Worm (Caenorhabditis elegans) whole organism, L2 larva: Measurements from ENCODE around the gene B0545.4.
"Not testable (repeated sequence)": the region's sequence is repeated elsewhere in the genome, so short reads cannot be mapped to it uniquely, and the experiment has no call there.

Source experiments
- R02D3.7 ChIP-seq: fragments of 150-350 bp; optimal IDR thresholded peaks from 2 replicates; lab custom pipeline; 2014; ENCODE audit warnings: missing biosample characterization, missing genetic modification characterization
- Y55F3AM.14 ChIP-seq: fragments of 200-800 bp; sonication (Bioruptor generic); optimal IDR thresholded peaks from 2 replicates; lab custom pipeline; 2018; ENCODE audit warnings: mild to moderate bottlenecking, missing genetic modification characterization, missing compliant biosample characterization
- alr-1 ChIP-seq: fragments of 150-350 bp; optimal IDR thresholded peaks from 2 replicates; lab custom pipeline; 2014; ENCODE audit warnings: missing biosample characterization, missing genetic modification characterization
- aly-2 ChIP-seq: fragments of 150-350 bp; optimal IDR thresholded peaks from 2 replicates; lab custom pipeline; 2014; ENCODE audit warnings: missing biosample characterization, missing genetic modification characterization
- ceh-16 ChIP-seq: fragments of 150-350 bp; optimal IDR thresholded peaks from 2 replicates; lab custom pipeline; 2014; ENCODE audit warnings: missing biosample characterization, missing genetic modification characterization
- crh-2 ChIP-seq: sonication (generic microtip); optimal IDR thresholded peaks from 2 replicates; lab custom pipeline; 2017; ENCODE audit warnings: missing biosample characterization, missing genetic modification characterization
- elt-1 ChIP-seq: fragments of 150-350 bp; optimal IDR thresholded peaks from 2 replicates; lab custom pipeline; 2014; ENCODE audit warnings: missing biosample characterization, missing genetic modification characterization
- elt-3 ChIP-seq: sonication (generic microtip); optimal IDR thresholded peaks from 2 replicates; lab custom pipeline; 2017; ENCODE audit warnings: missing biosample characterization, missing genetic modification characterization
- gmeb-1 ChIP-seq: fragments of 150-350 bp; optimal IDR thresholded peaks from 2 replicates; lab custom pipeline; 2014; ENCODE audit warnings: missing biosample characterization, missing genetic modification characterization
- lin-13 ChIP-seq: fragments of 150-350 bp; optimal IDR thresholded peaks from 2 replicates; lab custom pipeline; 2014; ENCODE audit warnings: missing biosample characterization, missing genetic modification reagents, missing genetic modification characterization
- lin-39 ChIP-seq: fragments of 150-350 bp; optimal IDR thresholded peaks from 2 replicates; lab custom pipeline; 2014; ENCODE audit warnings: missing biosample characterization, missing genetic modification reagents, missing genetic modification characterization
- lsy-2 ChIP-seq, 2 experiments: fragments of 150-350 bp in 1 of 2; sonication (generic microtip) in 1 of 2; optimal IDR thresholded peaks; 2 replicates each; lab custom pipeline; 2014 to 2017; ENCODE audit warnings: missing biosample characterization in 2 of 2, missing genetic modification characterization in 2 of 2
- mbf-1 ChIP-seq: sonication (generic microtip); optimal IDR thresholded peaks from 2 replicates; lab custom pipeline; 2017; ENCODE audit warnings: missing biosample characterization, missing genetic modification characterization
- mdl-1 ChIP-seq, 2 experiments: fragments of 150-350 bp in 1 of 2; sonication (generic microtip) in 1 of 2; optimal IDR thresholded peaks; 2 replicates each; lab custom pipeline; 2017; ENCODE audit warnings: missing biosample characterization in 2 of 2, missing genetic modification characterization in 2 of 2
- nhr-129 ChIP-seq: fragments of 150-350 bp; optimal IDR thresholded peaks from 2 replicates; lab custom pipeline; 2014; ENCODE audit warnings: missing biosample characterization, missing genetic modification characterization
- nhr-237 ChIP-seq: fragments of 150-350 bp; optimal IDR thresholded peaks from 2 replicates; lab custom pipeline; 2014; ENCODE audit warnings: missing biosample characterization, missing genetic modification characterization
- skn-1 ChIP-seq: sonication (generic microtip); optimal IDR thresholded peaks from 2 replicates; lab custom pipeline; 2017; ENCODE audit warnings: missing biosample characterization, missing genetic modification characterization
- sma-9 ChIP-seq, 2 experiments: fragments of 150-350 bp in 1 of 2; sonication (generic microtip) in 1 of 2; optimal IDR thresholded peaks; 2 replicates each; lab custom pipeline; 2014 to 2016; ENCODE audit warnings: missing genetic modification characterization in 2 of 2, mild to moderate bottlenecking in 1 of 2, missing biosample characterization in 1 of 2, missing compliant biosample characterization in 1 of 2, missing genetic modification reagents in 1 of 2, moderate library complexity in 1 of 2
- zag-1 ChIP-seq: fragments of 150-350 bp; optimal IDR thresholded peaks from 2 replicates; lab custom pipeline; 2014; ENCODE audit warnings: missing biosample characterization, missing genetic modification characterization
- ztf-11 ChIP-seq: sonication (generic microtip); optimal IDR thresholded peaks from 2 replicates; lab custom pipeline; 2017; ENCODE audit warnings: missing biosample characterization, missing genetic modification characterization

Gene B0545.4

ce11 chrIV:77421-77820, 31.8 kb downstream of the B0545.4 start:
- no peak for TF ChIP-seq zag-1 (tag; lab: Kevin White, UChicago)
- TF ChIP-seq alr-1: no peak
- no peak for TF ChIP-seq R02D3.7
- no peak for TF ChIP-seq gmeb-1 (tag; lab: Kevin White, UChicago)
- no peak for TF ChIP-seq elt-3 (tag; lab: Kevin White, UChicago)
- no peak for TF ChIP-seq Y55F3AM.14 (GFP tag; lab: Kevin White, UChicago)
- TF ChIP-seq, all 48 proteins: peak for 0

ce11 chrIV:76070-76469, 33.1 kb downstream of the B0545.4 start, which contains the start of gene T05C7.8:
TSS of gene T05C7.8 (plus strand) at chrIV:76370.
- TF ChIP-seq ceh-16 (tag; lab: Kevin White, UChicago): no peak
- TF ChIP-seq elt-3 (tag; lab: Kevin White, UChicago): no peak

- TF ChIP-seq lin-39 (no peak), nhr-129 (tag; lab: Kevin White, UChicago) (no peak), mdl-1 (tag; optimal IDR thresholded peaks at IDR 0.05; lab: Kevin White, UChicago) (no peak), zag-1 (tag; lab: Kevin White, UChicago) (no peak), R02D3.7 (no peak), elt-1 (tag; lab: Kevin White, UChicago) (no peak), lsy-2 (tag; optimal IDR thresholded peaks at IDR 0.05; lab: Kevin White, UChicago) (no peak), aly-2 (tag; lab: Kevin White, UChicago) (no peak), nhr-237 (no peak), crh-2 (tag; lab: Kevin White, UChicago) (no peak), alr-1 (no peak), skn-1 (tag; lab: Kevin White, UChicago) (no peak), ztf-11 (no peak), mbf-1 (tag; lab: Kevin White, UChicago) (no peak)
Observed at ce11 chrIV:73175-73574, 36.0 kb downstream of the B0545.4 start.

- TF ChIP-seq lin-13 (GFP tag; lab: Kevin White, UChicago): no peak
- no peak for TF ChIP-seq nhr-129 (tag; lab: Kevin White, UChicago)
Observed at ce11 chrIV:71266-71665, 37.9 kb downstream of the B0545.4 start.

- TF ChIP-seq sma-9 (GFP tag; optimal IDR thresholded peaks at IDR 0.05; lab: Kevin White, UChicago); sma-9 (tag; optimal IDR thresholded peaks at IDR 0.05; lab: Kevin White, UChicago); lsy-2 (tag; optimal IDR thresholded peaks at IDR 0.05; lab: Kevin White, UChicago); crh-2 (tag; lab: Kevin White, UChicago): not testable (repeated sequence)
Observed at ce11 chrIV:61448-61847, 47.8 kb downstream of the B0545.4 start, which contains the start of gene T05C7.7. TSS of gene T05C7.7 (plus strand) at chrIV:61748.
